Worm (Caenorhabditis elegans) whole organism, young adult: ENCODE data around the gene C25B8.8.

Experiments used
- K11D2.4 ChIP-seq: fragments of 200-800 bp; sonication (Bioruptor generic); IDR thresholded peaks from 2 replicates; pipeline ENCODE4 v1.3.6; 2022; ENCODE audit warnings: missing genetic modification reagents, missing genetic modification characterization, missing compliant biosample characterization
- bed-1 ChIP-seq: fragments of 200-800 bp; sonication (Bioruptor generic); IDR thresholded peaks from 2 replicates; pipeline ENCODE4 v1.3.6; 2022; ENCODE audit warnings: missing genetic modification reagents, missing genetic modification characterization, missing compliant biosample characterization
- him-1 ChIP-seq: sonication (generic microtip); optimal IDR thresholded peaks from 2 replicates; lab custom pipeline; 2016; ENCODE audit warnings: missing genotype, missing genetic modification reagents, missing genetic modification characterization, missing compliant biosample characterization
- hlh-12 ChIP-seq: sonication (generic microtip); optimal IDR thresholded peaks from 2 replicates; lab custom pipeline; 2016; ENCODE audit warnings: missing genetic modification characterization, missing compliant biosample characterization
- lir-1 ChIP-seq: fragments of 200-800 bp; sonication (Bioruptor generic); conservative IDR thresholded peaks from 2 replicates; pipeline ENCODE4 v1.3.6; 2022; ENCODE audit warnings: missing genetic modification reagents, missing genetic modification characterization, missing compliant biosample characterization
- unc-62 ChIP-seq: fragments of 150-350 bp; optimal IDR thresholded peaks from 2 replicates; lab custom pipeline; 2014; ENCODE audit warnings: missing biosample characterization, missing genetic modification reagents, missing genetic modification characterization

DNA sequence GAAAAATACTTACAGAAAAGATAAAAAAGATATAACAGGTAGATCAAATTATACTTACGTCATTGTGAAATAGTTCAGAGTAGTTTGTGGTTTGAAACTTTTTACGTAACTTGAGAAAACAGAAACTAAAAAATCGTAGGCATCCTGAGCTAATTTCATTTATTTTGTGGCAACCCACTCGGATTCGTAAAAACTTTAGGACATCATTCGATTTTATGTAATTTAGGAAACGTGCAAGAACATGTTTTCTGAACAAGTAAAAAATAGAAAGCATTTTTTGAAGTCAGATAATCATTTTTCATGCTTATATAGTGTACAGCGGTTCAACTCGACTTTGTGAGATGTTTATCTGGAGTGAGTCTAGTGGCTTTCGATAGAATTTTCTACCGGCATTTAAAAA is 11.1 kb upstream of the C25B8.8 start, which contains the start of gene hic-1:
- TF ChIP-seq lir-1 (GFP tag; lab: Robert Waterston, UW) (no peak), bed-1 (GFP tag; lab: Robert Waterston, UW) (no peak), K11D2.4 (GFP tag; lab: Robert Waterston, UW) (no peak), hlh-12 (tag; lab: Kevin White, UChicago) (no peak), unc-62 (GFP tag; lab: Kevin White, UChicago) (no peak), him-1 (tag; lab: Kevin White, UChicago) (no peak)
